Worm (Caenorhabditis elegans): ENCODE data around the gene gcy-12.

Gene gcy-12

DNA sequence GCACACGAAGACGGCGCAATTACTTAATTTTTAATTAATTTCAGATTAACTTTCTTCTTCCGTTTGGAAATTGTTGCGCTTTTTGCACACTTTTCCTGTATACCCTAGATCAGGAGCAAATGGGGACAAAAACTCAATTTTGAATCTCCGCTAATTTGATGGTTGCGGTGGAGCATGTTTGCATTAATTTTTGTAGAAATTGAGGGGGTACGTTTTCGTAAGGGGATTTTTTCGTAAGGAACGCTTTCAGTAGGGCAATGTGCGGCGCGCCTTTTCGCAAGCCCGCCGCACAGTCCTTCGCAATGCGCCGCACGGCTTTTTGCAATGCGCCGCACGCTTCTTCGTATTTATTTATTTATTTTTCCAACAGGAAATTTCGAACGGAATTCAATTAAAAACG is 34.5 kb downstream of the gcy-12 start (continued):
- peak; percentile 47 for TF ChIP-seq unc-86 (tag; optimal IDR thresholded peaks at IDR 0.05)
- peak; percentile 96 for TF ChIP-seq grh-1 (GFP tag; IDR thresholded peaks at IDR 0.05)
- TF ChIP-seq mep-1 (tag; optimal IDR thresholded peaks at IDR 0.05) = peak; percentile 55
- TF ChIP-seq lin-14 (GFP tag; optimal IDR thresholded peaks at IDR 0.05) = peak; percentile 75
- peak; percentile 89 for TF ChIP-seq mab-9 (GFP tag; IDR thresholded peaks at IDR 0.05)
- peak; percentile 97 for TF ChIP-seq nhr-19 (GFP tag; conservative IDR thresholded peaks at IDR 0.05)
- TF ChIP-seq lin-35 (GFP tag; optimal IDR thresholded peaks at IDR 0.05) = peak; percentile 89 to 98

DNA sequence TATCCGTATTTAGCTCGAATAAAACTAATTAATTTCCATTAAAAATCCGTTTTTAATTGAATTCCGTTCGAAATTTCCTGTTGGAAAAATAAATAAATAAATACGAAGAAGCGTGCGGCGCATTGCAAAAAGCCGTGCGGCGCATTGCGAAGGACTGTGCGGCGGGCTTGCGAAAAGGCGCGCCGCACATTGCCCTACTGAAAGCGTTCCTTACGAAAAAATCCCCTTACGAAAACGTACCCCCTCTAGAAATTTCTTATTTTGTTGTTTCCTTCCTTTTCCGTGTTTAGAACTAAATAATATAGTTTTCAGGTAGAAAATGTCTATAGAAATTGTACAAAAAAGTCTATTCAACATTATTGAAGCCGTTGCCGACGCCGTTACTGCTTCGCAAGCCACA is 38.5 kb downstream of the gcy-12 start, which contains the start of gene F09E5.8:
Gene F09E5.8 (plus strand): TSS at position 313 of the 400 bp plus-strand sequence.
- TF ChIP-seq isw-1 (GFP tag; IDR thresholded peaks at IDR 0.05) (peak; percentile 41), nhr-19 (GFP tag; conservative IDR thresholded peaks at IDR 0.05) (peak; percentile 59), ceh-88 (GFP tag; IDR thresholded peaks at IDR 0.05) (peak; percentile 42; the same call in 1 of the 2 replicates), grh-1 (GFP tag; IDR thresholded peaks at IDR 0.05) (peak; percentile 32; the same call in 1 of the 2 replicates)

DNA sequence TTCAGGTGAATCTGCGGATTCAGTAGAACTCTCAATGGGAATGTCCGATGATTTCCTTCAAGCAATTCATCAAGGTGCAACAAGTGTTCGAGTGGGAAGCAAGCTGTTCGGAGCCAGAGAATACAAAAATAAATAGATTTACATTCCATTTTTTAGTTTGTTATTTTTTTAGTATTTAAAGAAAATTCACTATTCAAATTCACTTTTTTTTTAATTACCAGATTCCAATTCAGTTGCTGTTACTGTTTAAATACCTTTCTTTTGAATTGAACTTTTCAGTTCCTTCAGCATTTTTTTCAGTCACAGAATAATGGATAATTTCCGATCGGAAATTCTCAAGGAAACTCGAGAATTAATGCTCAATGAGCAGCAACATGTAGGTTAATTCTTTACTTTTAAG is 40.0 kb downstream of the gcy-12 start, which contains the start of gene F09E5.7:
Gene F09E5.7 (plus strand): TSS at position 301 of the 400 bp plus-strand sequence.
- no peak for TF ChIP-seq nhr-237 (tag; optimal IDR thresholded peaks at IDR 0.05)
- no peak for TF ChIP-seq aly-2 (tag; optimal IDR thresholded peaks at IDR 0.05)
- TF ChIP-seq ceh-82 (tag; optimal IDR thresholded peaks at IDR 0.05) = no peak
- no peak for TF ChIP-seq pag-3 (tag; optimal IDR thresholded peaks at IDR 0.05; ENCODE audit: borderline replicate concordance, insufficient read depth)
- TF ChIP-seq isw-1 (GFP tag; IDR thresholded peaks at IDR 0.05) = no peak
- no peak for TF ChIP-seq zip-4 (GFP tag; optimal IDR thresholded peaks at IDR 0.05)

DNA sequence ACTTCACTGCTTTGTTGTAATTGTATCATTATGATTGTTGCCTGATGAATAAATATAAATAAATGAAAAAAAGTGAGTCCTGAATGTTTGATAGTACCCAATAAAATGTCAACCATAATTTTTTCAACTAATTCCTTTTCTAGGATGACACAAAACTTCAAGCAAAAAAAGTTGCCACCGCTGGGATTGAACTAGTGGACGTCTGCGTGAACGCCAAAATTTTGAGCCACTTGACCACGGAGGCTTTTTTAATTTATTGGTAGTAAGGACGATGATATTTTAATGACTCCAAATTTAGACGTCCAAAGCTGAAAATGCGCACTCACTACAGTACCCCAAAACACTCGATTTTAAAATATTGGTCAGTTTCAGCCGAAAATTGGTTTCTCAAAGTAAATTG is 41.8 kb downstream of the gcy-12 start:
- TF ChIP-seq efl-1 (optimal IDR thresholded peaks at IDR 0.05) = no peak
- TF ChIP-seq efl-1 (GFP tag; optimal IDR thresholded peaks at IDR 0.05 in 1 of 2) = peak in 1 of 2 experiments; percentile 44
- TF ChIP-seq nhr-77 (tag; optimal IDR thresholded peaks at IDR 0.05) = no peak
- TF ChIP-seq snu-23 (GFP tag; optimal IDR thresholded peaks at IDR 0.05) = no peak
- no peak for TF ChIP-seq ces-1 (GFP tag; optimal IDR thresholded peaks at IDR 0.05)
- TF ChIP-seq elt-2 (tag; optimal IDR thresholded peaks at IDR 0.05) = peak; percentile 10
- TF ChIP-seq nhr-84 (tag; optimal IDR thresholded peaks at IDR 0.05) = no peak

- TF ChIP-seq lin-35 (GFP tag; optimal IDR thresholded peaks at IDR 0.05) (no peak), fkh-8 (tag; optimal IDR thresholded peaks at IDR 0.05) (no peak), pqm-1 (tag; optimal IDR thresholded peaks at IDR 0.05) (no peak), lin-15B (tag; optimal IDR thresholded peaks at IDR 0.05) (no peak), jun-1 (tag; optimal IDR thresholded peaks at IDR 0.05) (no peak)
These were observed 43.5 kb downstream of the gcy-12 start, which contains the start of gene srg-69 for ce11 chrII:5355384-5355783. Gene srg-69 (plus strand): TSS chrII:5355684.

DNA sequence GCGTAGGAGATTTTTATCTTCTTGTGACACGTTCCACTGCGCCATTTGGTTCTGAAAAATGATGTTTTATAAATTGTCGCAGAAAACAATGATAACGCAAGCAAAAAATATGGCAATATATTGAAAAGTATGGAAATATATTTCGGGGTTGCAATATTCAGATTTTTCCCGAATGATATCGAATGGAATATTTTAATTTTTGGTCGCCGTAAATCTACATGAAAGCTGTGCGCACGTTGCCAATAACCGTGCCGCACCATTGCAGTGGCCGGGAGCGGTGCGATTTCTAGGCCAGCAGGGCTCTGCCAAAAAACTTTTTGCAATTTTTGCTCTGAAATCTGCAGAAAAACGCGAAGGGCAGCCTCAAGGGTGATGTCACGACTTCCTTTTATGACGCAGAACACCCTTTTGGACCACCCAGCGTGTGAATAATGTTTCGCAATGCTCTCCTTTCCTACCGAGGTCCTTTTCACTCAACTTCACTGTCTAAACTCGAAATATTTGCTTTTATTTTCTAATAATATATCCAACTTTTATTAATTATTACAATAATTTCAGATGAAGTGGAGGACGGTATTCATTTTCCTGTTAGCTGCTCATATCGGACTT is 46.4 kb downstream of the gcy-12 start, which contains the start of the genes F09E5.11 and bmy-1:
Gene F09E5.11 (minus strand): TSS at position 51 of the 609 bp plus-strand sequence.
Gene bmy-1 (plus strand): TSS at position 559 of the 609 bp plus-strand sequence.
- peak; percentile 46 for TF ChIP-seq zip-4 (GFP tag; optimal IDR thresholded peaks at IDR 0.05)
- TF ChIP-seq pax-3 (tag; optimal IDR thresholded peaks at IDR 0.05) = peak; percentile 84
- TF ChIP-seq fkh-4 (tag; optimal IDR thresholded peaks at IDR 0.05; ENCODE audit: borderline replicate concordance) = peak; percentile 87
- TF ChIP-seq hpl-2 (GFP tag; optimal IDR thresholded peaks at IDR 0.05) = no peak
- peak; percentile 69; the same call in 1 of the 2 replicates for TF ChIP-seq unc-98 (GFP tag; IDR thresholded peaks at IDR 0.05)
- TF ChIP-seq unc-62 (GFP tag; optimal IDR thresholded peaks at IDR 0.05) = no peak
- TF ChIP-seq hlh-4 (tag; optimal IDR thresholded peaks at IDR 0.05) = no peak
- TF ChIP-seq ceh-63 (GFP tag; optimal IDR thresholded peaks at IDR 0.05) = no peak
- TF ChIP-seq irx-1 (tag; optimal IDR thresholded peaks at IDR 0.05) = peak; percentile 84
- no peak for TF ChIP-seq ces-1 (GFP tag; optimal IDR thresholded peaks at IDR 0.05)
- TF ChIP-seq unc-130 (tag; optimal IDR thresholded peaks at IDR 0.05) = peak; percentile 64
- TF ChIP-seq mab-9 (GFP tag; IDR thresholded peaks at IDR 0.05) = peak; percentile 53
- peak; percentile 85 for TF ChIP-seq nhr-19 (GFP tag; conservative IDR thresholded peaks at IDR 0.05)
- TF ChIP-seq grh-1 (GFP tag; IDR thresholded peaks at IDR 0.05) = peak; percentile 66
- TF ChIP-seq xbp-1 (tag; optimal IDR thresholded peaks at IDR 0.05) = peak; percentile 85
- peak in 2 of 6 experiments; percentile 16 to 29 for TF ChIP-seq elt-3 (tag; optimal IDR thresholded peaks at IDR 0.05)
- TF ChIP-seq pqm-1 (tag; optimal IDR thresholded peaks at IDR 0.05) = no peak
- peak; percentile 91 for TF ChIP-seq nhr-47 (tag; optimal IDR thresholded peaks at IDR 0.05)
- no peak for TF ChIP-seq aly-2 (tag; optimal IDR thresholded peaks at IDR 0.05)
- TF ChIP-seq lin-14 (GFP tag; optimal IDR thresholded peaks at IDR 0.05) = peak; percentile 91
- TF ChIP-seq mep-1 (tag; optimal IDR thresholded peaks at IDR 0.05) = peak; percentile 71
- peak; percentile 74 to 79 for TF ChIP-seq lin-35 (GFP tag; optimal IDR thresholded peaks at IDR 0.05)
- TF ChIP-seq tlp-1 (tag; optimal IDR thresholded peaks at IDR 0.05) = no peak
- peak; percentile 85 for TF ChIP-seq dsc-1 (tag; optimal IDR thresholded peaks at IDR 0.05)
- TF ChIP-seq nhr-71 (tag; optimal IDR thresholded peaks at IDR 0.05) = peak; percentile 94

All from whole organism, L1 larva.